Fruit fly (Drosophila melanogaster): ENCODE data around the gene CG8119.

The CG8119 gene

dm6 chrX:15629962-15630361, 32.4 kb upstream of the CG8119 start:
- TF ChIP-seq Ets98B (GFP tag; IDR thresholded peaks at IDR 0.05) (no peak), CG8159 (tag; optimal IDR thresholded peaks at IDR 0.05) (no peak), CG12605 (GFP tag; IDR thresholded peaks at IDR 0.05) (no peak), D1 (tag; optimal IDR thresholded peaks at IDR 0.05) (no peak)

dm6 chrX:15630815-15631214, 31.6 kb upstream of the CG8119 start:
- TF ChIP-seq CG34367 (tag; optimal IDR thresholded peaks at IDR 0.05): no peak
- TF ChIP-seq rn (GFP tag; IDR thresholded peaks at IDR 0.05): peak; percentile 33; the same call in 1 of the 2 replicates
- TF ChIP-seq CG17806 (tag; optimal IDR thresholded peaks at IDR 0.05): no peak
- TF ChIP-seq CG4496 (GFP tag; IDR thresholded peaks at IDR 0.05): 0 out of 3 replicates have a peak, but pooled peaks have one; percentile 51
- TF ChIP-seq D1 (tag; optimal IDR thresholded peaks at IDR 0.05): no peak
- peak; percentile 71; the same call in 1 of the 2 replicates for TF ChIP-seq CG32121 (GFP tag; IDR thresholded peaks at IDR 0.05)
- no peak for TF ChIP-seq gl (tag; optimal IDR thresholded peaks at IDR 0.05)
- TF ChIP-seq Pif1B (GFP tag; optimal IDR thresholded peaks at IDR 0.05): no peak
- TF ChIP-seq EcR (GFP tag; optimal IDR thresholded peaks at IDR 0.05): no peak
- TF ChIP-seq Pif1A (GFP tag; optimal IDR thresholded peaks at IDR 0.05): no peak
- no peak for TF ChIP-seq Ets98B (GFP tag; IDR thresholded peaks at IDR 0.05)
- TF ChIP-seq CG13204 (GFP tag; optimal IDR thresholded peaks at IDR 0.05): no peak
- no peak for TF ChIP-seq CG8159 (tag; optimal IDR thresholded peaks at IDR 0.05)
- TF ChIP-seq CG9948 (tag; optimal IDR thresholded peaks at IDR 0.05): no peak
- no peak for TF ChIP-seq Snoo (tag; optimal IDR thresholded peaks at IDR 0.05)
- TF ChIP-seq CG12605 (GFP tag; IDR thresholded peaks at IDR 0.05): no peak
- TF ChIP-seq CG8301 (tag; optimal IDR thresholded peaks at IDR 0.05): peak; percentile 15
- no peak for TF ChIP-seq fd96Ca (GFP tag; IDR thresholded peaks at IDR 0.05)
- peak; percentile 21 for TF ChIP-seq CG14655 (GFP tag; optimal IDR thresholded peaks at IDR 0.05)
- TF ChIP-seq CG10348 (GFP tag; IDR thresholded peaks at IDR 0.05): 0 out of 2 replicates have a peak, but pooled peaks have one; percentile 9
- no peak for TF ChIP-seq CG15710 (tag; optimal IDR thresholded peaks at IDR 0.05)

dm6 chrX:15631465-15631864, 30.9 kb upstream of the CG8119 start:
- TF ChIP-seq CG10348 (GFP tag; IDR thresholded peaks at IDR 0.05) (no peak), CG4496 (GFP tag; IDR thresholded peaks at IDR 0.05) (0 out of 3 replicates have a peak, but pooled peaks have one; percentile 14), D1 (tag; optimal IDR thresholded peaks at IDR 0.05) (no peak)

- TF ChIP-seq CG14655 (GFP tag; optimal IDR thresholded peaks at IDR 0.05): peak; percentile 1
- TF ChIP-seq CG10348 (GFP tag; IDR thresholded peaks at IDR 0.05): no peak
Observed at dm6 chrX:15632669-15633068, 29.7 kb upstream of the CG8119 start.

dm6 chrX:15633313-15633727, 29.1 kb upstream of the CG8119 start, which contains the start of gene sog:
Gene sog (minus strand): TSS chrX:15633434.
- TF ChIP-seq CG32121 (GFP tag; IDR thresholded peaks at IDR 0.05) (peak; percentile 41; the same call in 1 of the 2 replicates), CG14655 (GFP tag; optimal IDR thresholded peaks at IDR 0.05) (no peak), fd96Ca (GFP tag; IDR thresholded peaks at IDR 0.05) (peak; percentile 41; the same call in 1 of the 3 replicates), CG10348 (GFP tag; IDR thresholded peaks at IDR 0.05) (no peak), CG9948 (tag; optimal IDR thresholded peaks at IDR 0.05) (no peak), gl (tag; optimal IDR thresholded peaks at IDR 0.05) (no peak), CG17806 (tag; optimal IDR thresholded peaks at IDR 0.05) (no peak), CG12605 (GFP tag; IDR thresholded peaks at IDR 0.05) (no peak), Ets98B (GFP tag; IDR thresholded peaks at IDR 0.05) (peak; percentile 48; the same call in 1 of the 2 replicates), Pif1A (GFP tag; optimal IDR thresholded peaks at IDR 0.05) (no peak)

DNA sequence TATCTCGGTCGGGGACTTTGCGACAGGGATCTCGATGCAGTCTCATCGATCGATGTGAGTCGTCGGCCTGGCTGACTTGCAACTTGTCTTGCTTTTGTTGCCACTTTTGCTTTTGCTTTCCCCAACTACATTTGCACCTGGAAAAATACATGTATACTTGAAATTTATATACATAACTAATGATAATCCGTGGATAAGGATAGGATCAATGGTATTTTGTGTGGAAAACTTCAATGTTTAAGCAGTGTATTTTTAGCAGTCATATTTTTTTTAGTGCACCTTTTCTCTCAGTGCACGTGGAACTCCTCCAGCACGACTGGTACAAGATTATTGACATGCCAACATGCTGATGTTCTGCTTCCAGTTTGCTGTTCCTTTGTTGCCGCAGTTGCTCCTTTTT, 23.4 kb upstream of the CG8119 start:
- TF ChIP-seq CG32121 (GFP tag; IDR thresholded peaks at IDR 0.05) (no peak), CG15710 (tag; optimal IDR thresholded peaks at IDR 0.05) (peak; percentile 30), EcR (GFP tag; optimal IDR thresholded peaks at IDR 0.05) (no peak), Pif1A (GFP tag; optimal IDR thresholded peaks at IDR 0.05) (peak; percentile 24), CG14655 (GFP tag; optimal IDR thresholded peaks at IDR 0.05) (peak; percentile 85), CG8301 (tag; optimal IDR thresholded peaks at IDR 0.05) (peak; percentile 83), Snoo (tag; optimal IDR thresholded peaks at IDR 0.05) (no peak), rn (GFP tag; IDR thresholded peaks at IDR 0.05) (0 out of 2 replicates have a peak, but pooled peaks have one; percentile 5), Pif1B (GFP tag; optimal IDR thresholded peaks at IDR 0.05) (peak; percentile 48), fd96Ca (GFP tag; IDR thresholded peaks at IDR 0.05) (peak; percentile 63; the same call in 2 of the 3 replicates), CG12605 (GFP tag; IDR thresholded peaks at IDR 0.05) (peak; percentile 47; the same call in 1 of the 2 replicates), CG13204 (GFP tag; optimal IDR thresholded peaks at IDR 0.05) (no peak), CG9948 (tag; optimal IDR thresholded peaks at IDR 0.05) (peak; percentile 61), gl (tag; optimal IDR thresholded peaks at IDR 0.05) (no peak), CG34367 (tag; optimal IDR thresholded peaks at IDR 0.05) (peak; percentile 23), CG17806 (tag; optimal IDR thresholded peaks at IDR 0.05) (peak; percentile 53), D1 (tag; optimal IDR thresholded peaks at IDR 0.05) (no peak), CG4496 (GFP tag; IDR thresholded peaks at IDR 0.05) (peak; percentile 77), CG8159 (tag; optimal IDR thresholded peaks at IDR 0.05) (peak; percentile 37), Ets98B (GFP tag; IDR thresholded peaks at IDR 0.05) (peak; percentile 57), CG10348 (GFP tag; IDR thresholded peaks at IDR 0.05) (no peak)

dm6 chrX:15639929-15640328, 22.5 kb upstream of the CG8119 start:
- TF ChIP-seq CG9948 (tag; optimal IDR thresholded peaks at IDR 0.05) (no peak), Snoo (tag; optimal IDR thresholded peaks at IDR 0.05) (no peak), rn (GFP tag; IDR thresholded peaks at IDR 0.05) (no peak), CG12605 (GFP tag; IDR thresholded peaks at IDR 0.05) (no peak), CG4496 (GFP tag; IDR thresholded peaks at IDR 0.05) (no peak), Pif1A (GFP tag; optimal IDR thresholded peaks at IDR 0.05) (no peak), CG8159 (tag; optimal IDR thresholded peaks at IDR 0.05) (no peak), CG15710 (tag; optimal IDR thresholded peaks at IDR 0.05) (no peak), gl (tag; optimal IDR thresholded peaks at IDR 0.05) (no peak)

All from whole organism, pupa.